Worm (Caenorhabditis elegans) whole organism, young adult: Measurements from ENCODE around the gene F32H5.4.

Experiments
- B0019.2 ChIP-seq: fragments of 200-800 bp; sonication (Bioruptor generic); conservative IDR thresholded peaks from 2 replicates; pipeline ENCODE4 v1.3.6; 2022; ENCODE audit warnings: missing genetic modification reagents, missing genetic modification characterization, missing compliant biosample characterization
- B0336.3 ChIP-seq: fragments of 200-800 bp; sonication (Bioruptor generic); IDR thresholded peaks from 2 replicates; pipeline ENCODE4 v1.3.6; 2022; ENCODE audit warnings: missing genetic modification characterization, missing compliant biosample characterization
- F22D6.2 ChIP-seq: sonication (generic microtip); optimal IDR thresholded peaks from 2 replicates; lab custom pipeline; 2016; ENCODE audit warnings: mild to moderate bottlenecking, missing genetic modification characterization, missing compliant biosample characterization
- F57A8.1 ChIP-seq: fragments of 200-800 bp; sonication (Bioruptor generic); optimal IDR thresholded peaks from 2 replicates; lab custom pipeline; 2018; ENCODE audit warnings: mild to moderate bottlenecking, missing genetic modification characterization, moderate library complexity, missing compliant biosample characterization
- Y53G8AR.9 ChIP-seq: fragments of 200-800 bp; sonication (Bioruptor generic); conservative IDR thresholded peaks from 2 replicates; pipeline ENCODE4 v1.3.6; 2022; ENCODE audit warnings: missing genetic modification reagents, missing genetic modification characterization, missing compliant biosample characterization
- Y56A3A.18 ChIP-seq: fragments of 200-800 bp; sonication (Bioruptor generic); IDR thresholded peaks from 2 replicates; pipeline ENCODE4 v1.3.6; 2022; ENCODE audit warnings: missing genetic modification reagents, missing genetic modification characterization, missing compliant biosample characterization
- ama-1 ChIP-seq, 3 experiments: fragments of 150-350 bp in 1 of 3; sonication (generic microtip) in 2 of 3; optimal IDR thresholded peaks; 2 replicates each; lab custom pipeline; 2014 to 2018; ENCODE audit warnings: missing biosample characterization in 2 of 3, missing genetic modification characterization in 2 of 3, missing genetic modification reagents in 2 of 3
- aptf-2 ChIP-seq: fragments of 200-800 bp; sonication (Bioruptor generic); conservative IDR thresholded peaks from 2 replicates; pipeline ENCODE4 v1.3.6; 2022; ENCODE audit warnings: missing genetic modification reagents, missing genetic modification characterization, missing compliant biosample characterization
- atf-7 ChIP-seq: sonication (generic microtip); optimal IDR thresholded peaks from 2 replicates; lab custom pipeline; 2017; ENCODE audit warnings: mild to moderate bottlenecking, missing genetic modification characterization, missing compliant biosample characterization
- attf-3 ChIP-seq: fragments of 200-800 bp; sonication (Bioruptor generic); conservative IDR thresholded peaks from 2 replicates; pipeline ENCODE4 v1.3.6; 2022; ENCODE audit warnings: missing genetic modification reagents, missing genetic modification characterization, missing compliant biosample characterization
- bed-1 ChIP-seq: fragments of 200-800 bp; sonication (Bioruptor generic); IDR thresholded peaks from 2 replicates; pipeline ENCODE4 v1.3.6; 2022; ENCODE audit warnings: missing genetic modification reagents, missing genetic modification characterization, missing compliant biosample characterization
- bed-2 ChIP-seq: fragments of 200-800 bp; sonication (Bioruptor generic); IDR thresholded peaks from 2 replicates; pipeline ENCODE4 v1.3.6; 2022; ENCODE audit warnings: missing genetic modification reagents, missing genetic modification characterization, missing compliant biosample characterization
- ccch-3 ChIP-seq: fragments of 200-800 bp; sonication (Bioruptor generic); optimal IDR thresholded peaks from 2 replicates; lab custom pipeline; 2018; ENCODE audit warnings: mild to moderate bottlenecking, missing genetic modification characterization, missing compliant biosample characterization
- cebp-1 ChIP-seq, 2 experiments: fragments of 200-800 bp in 1 of 2; sonication (Bioruptor generic) in 1 of 2; sonication (generic microtip) in 1 of 2; IDR thresholded peaks in 1 of 2; optimal IDR thresholded peaks in 1 of 2; 2 replicates each; pipeline versions ENCODE4 v1.3.6 to Lab custom; 2017 to 2022; ENCODE audit warnings: missing compliant biosample characterization in 2 of 2, missing genetic modification characterization in 2 of 2, mild to moderate bottlenecking in 1 of 2, missing genetic modification reagents in 1 of 2, moderate library complexity in 1 of 2
- ceh-100 ChIP-seq: fragments of 200-800 bp; sonication (Bioruptor generic); IDR thresholded peaks from 2 replicates; pipeline ENCODE4 v1.3.6; 2022; ENCODE audit warnings: missing genetic modification reagents, missing genetic modification characterization, missing compliant biosample characterization
- ceh-91 ChIP-seq: fragments of 200-800 bp; sonication (Bioruptor generic); IDR thresholded peaks from 2 replicates; pipeline ENCODE4 v1.3.6; 2022; ENCODE audit warnings: missing genetic modification reagents, missing genetic modification characterization, missing compliant biosample characterization
- dox-1 ChIP-seq: fragments of 200-800 bp; sonication (Bioruptor generic); IDR thresholded peaks from 2 replicates; pipeline ENCODE4 v1.3.6; 2022; ENCODE audit warnings: missing genetic modification reagents, missing genetic modification characterization, missing compliant biosample characterization
- dpl-1 ChIP-seq: fragments of 150-350 bp; optimal IDR thresholded peaks from 2 replicates; lab custom pipeline; 2014; ENCODE audit warnings: missing biosample characterization, missing genetic modification reagents, missing genetic modification characterization
- efl-1 ChIP-seq: fragments of 150-350 bp; optimal IDR thresholded peaks from 2 replicates; lab custom pipeline; 2014; ENCODE audit warnings: missing biosample characterization, missing genetic modification reagents, missing genetic modification characterization
- ekl-4 ChIP-seq: fragments of 200-800 bp; sonication (Bioruptor generic); IDR thresholded peaks from 2 replicates; pipeline ENCODE4 v1.3.6; 2022; ENCODE audit warnings: missing genetic modification reagents, missing genetic modification characterization, missing compliant biosample characterization
- ets-4 ChIP-seq: fragments of 200-800 bp; sonication (Bioruptor generic); optimal IDR thresholded peaks from 2 replicates; lab custom pipeline; 2018; ENCODE audit warnings: mild to moderate bottlenecking, missing genetic modification characterization, missing compliant biosample characterization
- hlh-26 ChIP-seq: fragments of 200-800 bp; sonication (Bioruptor generic); conservative IDR thresholded peaks from 2 replicates; pipeline ENCODE4 v1.3.6; 2022; ENCODE audit warnings: missing genetic modification reagents, missing genetic modification characterization, missing compliant biosample characterization
- hmg-20 ChIP-seq: fragments of 200-800 bp; sonication (Bioruptor generic); IDR thresholded peaks from 2 replicates; pipeline ENCODE4 v1.3.6; 2022; ENCODE audit warnings: missing genetic modification reagents, missing genetic modification characterization, missing compliant biosample characterization
- lag-1 ChIP-seq: fragments of 200-800 bp; sonication (Bioruptor generic); IDR thresholded peaks from 2 replicates; pipeline ENCODE4 v1.3.6; 2022; ENCODE audit warnings: missing genetic modification reagents, missing genetic modification characterization, missing compliant biosample characterization
- let-607 ChIP-seq, 2 experiments: fragments of 200-800 bp in 1 of 2; sonication (Bioruptor generic) in 1 of 2; sonication (generic microtip) in 1 of 2; optimal IDR thresholded peaks; 2 replicates each; lab custom pipeline; 2016 to 2018; ENCODE audit warnings: mild to moderate bottlenecking in 2 of 2, missing compliant biosample characterization in 2 of 2, missing genetic modification characterization in 2 of 2, moderate library complexity in 2 of 2, missing genotype in 1 of 2
- lin-35 ChIP-seq, 3 experiments: fragments of 150-350 bp in 2 of 3; sonication (generic microtip) in 1 of 3; optimal IDR thresholded peaks; 2 replicates each; lab custom pipeline; 2014 to 2018; ENCODE audit warnings: missing biosample characterization in 3 of 3, missing genetic modification characterization in 3 of 3, missing genetic modification reagents in 3 of 3
- lin-40 ChIP-seq: sonication (generic microtip); optimal IDR thresholded peaks from 2 replicates; lab custom pipeline; 2016; ENCODE audit warnings: missing genetic modification characterization, mild to moderate bottlenecking, missing compliant biosample characterization, missing genotype, missing genetic modification reagents
- lin-54 ChIP-seq: fragments of 200-800 bp; sonication (Bioruptor generic); optimal IDR thresholded peaks from 2 replicates; lab custom pipeline; 2018; ENCODE audit warnings: mild to moderate bottlenecking, missing genetic modification characterization, missing compliant biosample characterization
- lsl-1 ChIP-seq: fragments of 200-800 bp; sonication (Bioruptor generic); optimal IDR thresholded peaks from 2 replicates; lab custom pipeline; 2018; ENCODE audit warnings: mild to moderate bottlenecking, missing genetic modification characterization, moderate library complexity, missing compliant biosample characterization
- madf-3 ChIP-seq: fragments of 200-800 bp; sonication (Bioruptor generic); IDR thresholded peaks from 2 replicates; pipeline ENCODE4 v1.3.6; 2022; ENCODE audit warnings: missing genetic modification reagents, missing genetic modification characterization, missing compliant biosample characterization
- madf-8 ChIP-seq: fragments of 200-800 bp; sonication (Bioruptor generic); conservative IDR thresholded peaks from 2 replicates; pipeline ENCODE4 v1.3.6; 2022; ENCODE audit warnings: missing genetic modification reagents, missing genetic modification characterization, missing compliant biosample characterization
- nfya-2 ChIP-seq: fragments of 200-800 bp; sonication (Bioruptor generic); IDR thresholded peaks from 2 replicates; pipeline ENCODE4 v1.3.6; 2022; ENCODE audit warnings: missing genetic modification reagents, missing genetic modification characterization, missing compliant biosample characterization
- nhr-120 ChIP-seq: fragments of 200-800 bp; sonication (Bioruptor generic); IDR thresholded peaks from 2 replicates; pipeline ENCODE4 v1.3.6; 2022; ENCODE audit warnings: missing genetic modification characterization, missing compliant biosample characterization
- nhr-80 ChIP-seq: sonication (generic microtip); optimal IDR thresholded peaks from 2 replicates; lab custom pipeline; 2016; ENCODE audit warnings: missing genetic modification characterization, missing compliant biosample characterization
- snpc-1.3 ChIP-seq: sonication (generic microtip); optimal IDR thresholded peaks from 2 replicates; lab custom pipeline; 2017; ENCODE audit warnings: missing genetic modification characterization, mild to moderate bottlenecking, missing compliant biosample characterization, antibody characterized with exemption, moderate library complexity, missing genotype, missing genetic modification reagents; ENCODE audit not compliant: insufficient read depth
- sptf-2 ChIP-seq: fragments of 200-800 bp; sonication (Bioruptor generic); optimal IDR thresholded peaks from 2 replicates; lab custom pipeline; 2018; ENCODE audit warnings: mild to moderate bottlenecking, missing genetic modification characterization, missing compliant biosample characterization
- tbp1 ChIP-seq: fragments of 200-800 bp; sonication (Bioruptor generic); optimal IDR thresholded peaks from 2 replicates; lab custom pipeline; 2018; ENCODE audit warnings: mild to moderate bottlenecking, missing genetic modification characterization, missing compliant biosample characterization
- tlf-1 ChIP-seq: fragments of 200-800 bp; sonication (Bioruptor generic); optimal IDR thresholded peaks from 2 replicates; lab custom pipeline; 2018; ENCODE audit warnings: mild to moderate bottlenecking, missing genetic modification characterization, missing compliant biosample characterization
- unc-130 ChIP-seq: sonication (generic microtip); optimal IDR thresholded peaks from 2 replicates; lab custom pipeline; 2016; ENCODE audit warnings: missing genetic modification reagents, missing genetic modification characterization, missing compliant biosample characterization
- xnd-1 ChIP-seq: sonication (generic microtip); optimal IDR thresholded peaks from 2 replicates; lab custom pipeline; 2016; ENCODE audit warnings: missing genotype, missing genetic modification reagents, missing genetic modification characterization, missing compliant biosample characterization
- zim-3 ChIP-seq: sonication (generic microtip); optimal IDR thresholded peaks from 2 replicates; lab custom pipeline; 2017; ENCODE audit warnings: mild to moderate bottlenecking, missing genetic modification characterization, moderate library complexity, missing compliant biosample characterization
- ztf-22 ChIP-seq: fragments of 200-800 bp; sonication (Bioruptor generic); optimal IDR thresholded peaks from 2 replicates; lab custom pipeline; 2018; ENCODE audit warnings: mild to moderate bottlenecking, missing genetic modification characterization, moderate library complexity, missing compliant biosample characterization

Gene F32H5.4

ce11 chrV:13407913-13408312 is 47.6 kb downstream of the F32H5.4 start, which contains the start of gene F53F1.3:
TSS of gene F53F1.3 (plus strand) at chrV:13408242.
- TF ChIP-seq cebp-1 (GFP tag; IDR thresholded peaks at IDR 0.05; lab: Robert Waterston, UW) = peak; percentile 57; the same call in 1 of the 2 replicates
- peak; percentile 67 for TF ChIP-seq cebp-1 (tag; optimal IDR thresholded peaks at IDR 0.05; lab: Kevin White, UChicago)
- peak; percentile 21 for TF ChIP-seq atf-7
- TF ChIP-seq attf-3 (GFP tag; lab: Robert Waterston, UW) = 0 out of 2 replicates have a peak, but pooled peaks have one; percentile 18
- TF ChIP-seq lin-40 (tag; lab: Kevin White, UChicago) = no peak
- peak; percentile 55 for TF ChIP-seq nhr-80
- TF ChIP-seq dox-1 (GFP tag; lab: Robert Waterston, UW) = 0 out of 2 replicates have a peak, but pooled peaks have one; percentile 27
- TF ChIP-seq madf-3 (GFP tag; lab: Robert Waterston, UW) = 0 out of 2 replicates have a peak, but pooled peaks have one; percentile 20
- no peak for TF ChIP-seq lag-1 (GFP tag; lab: Robert Waterston, UW)
- TF ChIP-seq, all 124 proteins: peak for 6

ce11 chrV:13408440-13408839 is 48.1 kb downstream of the F32H5.4 start:
- no peak for TF ChIP-seq atf-7
- TF ChIP-seq Y53G8AR.9 (GFP tag; lab: Robert Waterston, UW) = 0 out of 2 replicates have a peak, but pooled peaks have one; percentile 46
- TF ChIP-seq attf-3 (GFP tag; lab: Robert Waterston, UW) = 0 out of 2 replicates have a peak, but pooled peaks have one; percentile 6

- no peak for TF ChIP-seq hmg-20
- TF ChIP-seq tbp1 (GFP tag; lab: Kevin White, UChicago) = no peak
- TF ChIP-seq nhr-120 = no peak
- no peak for TF ChIP-seq ccch-3 (GFP tag; lab: Kevin White, UChicago)
- no peak for TF ChIP-seq ama-1 (optimal IDR thresholded peaks at IDR 0.05; lab: Kevin White, UChicago)
- no peak for TF ChIP-seq ama-1 (GFP tag; optimal IDR thresholded peaks at IDR 0.05; lab: Kevin White, UChicago)
- TF ChIP-seq nhr-80 = no peak
- no peak for TF ChIP-seq tlf-1 (GFP tag; lab: Kevin White, UChicago)
- peak in 2 of 3 experiments; percentile 5 to 67 for TF ChIP-seq lin-35 (GFP tag; optimal IDR thresholded peaks at IDR 0.05; lab: Kevin White, UChicago)
- peak; percentile 48 for TF ChIP-seq efl-1 (GFP tag; lab: Kevin White, UChicago)
- TF ChIP-seq hlh-26 (GFP tag; lab: Robert Waterston, UW) = no peak
- TF ChIP-seq ceh-100 (GFP tag; lab: Robert Waterston, UW) = no peak; the same call in 1 of the 2 replicates
- TF ChIP-seq snpc-1.3 (tag; lab: Kevin White, UChicago) = no peak
- no peak for TF ChIP-seq F57A8.1 (GFP tag; lab: Kevin White, UChicago)
- TF ChIP-seq let-607 (tag; optimal IDR thresholded peaks at IDR 0.05; lab: Kevin White, UChicago) = no peak
- TF ChIP-seq aptf-2 (GFP tag; lab: Robert Waterston, UW) = 0 out of 2 replicates have a peak, but pooled peaks have one; percentile 23
- TF ChIP-seq nfya-2 (GFP tag; lab: Robert Waterston, UW) = no peak
- TF ChIP-seq ekl-4 = no peak
- no peak for TF ChIP-seq F22D6.2 (tag; lab: Kevin White, UChicago)
- peak; percentile 41; the same call in 1 of the 2 replicates for TF ChIP-seq madf-8 (GFP tag; lab: Robert Waterston, UW)
- TF ChIP-seq ets-4 (GFP tag; lab: Kevin White, UChicago) = no peak
- no peak for TF ChIP-seq B0019.2 (GFP tag; lab: Robert Waterston, UW)
- peak; percentile 83 for TF ChIP-seq lin-54 (GFP tag; lab: Kevin White, UChicago)
- TF ChIP-seq sptf-2 (GFP tag; lab: Kevin White, UChicago) = no peak
- peak; percentile 20 for TF ChIP-seq lsl-1 (GFP tag; lab: Kevin White, UChicago)
- TF ChIP-seq ztf-22 (GFP tag; lab: Kevin White, UChicago) = no peak
- peak; percentile 5 for TF ChIP-seq unc-130 (GFP tag; lab: Kevin White, UChicago)
- no peak for TF ChIP-seq dox-1 (GFP tag; lab: Robert Waterston, UW)
- no peak for TF ChIP-seq bed-2
- TF ChIP-seq dpl-1 (GFP tag; lab: Kevin White, UChicago) = peak; percentile 26
- TF ChIP-seq attf-3 (GFP tag; lab: Robert Waterston, UW) = 0 out of 2 replicates have a peak, but pooled peaks have one; percentile 13
- no peak for TF ChIP-seq bed-1 (GFP tag; lab: Robert Waterston, UW)
- no peak for TF ChIP-seq zim-3 (tag; lab: Kevin White, UChicago)
- peak; percentile 35 for TF ChIP-seq xnd-1 (tag; lab: Kevin White, UChicago)
- TF ChIP-seq Y56A3A.18 (GFP tag; lab: Robert Waterston, UW) = no peak
- TF ChIP-seq B0336.3 (GFP tag; lab: Robert Waterston, UW) = no peak
- peak; percentile 37; the same call in 1 of the 2 replicates for TF ChIP-seq ceh-91 (GFP tag; lab: Robert Waterston, UW)
Measured at ce11 chrV:13409089-13409488, 48.7 kb downstream of the F32H5.4 start.
